Fruit fly (Drosophila melanogaster) whole organism, adult: ENCODE data around the gene CG42449.

Source experiments
- CG11617 ChIP-seq: fragments of 200-800 bp; sonication (Bioruptor generic); optimal IDR thresholded peaks from 2 replicates; lab custom pipeline; 2017; ENCODE audit warnings: mild to moderate bottlenecking, missing biosample characterization, missing genetic modification reagents, missing genetic modification characterization
- CG7045 ChIP-seq: fragments of 200-800 bp; sonication (Bioruptor generic); optimal IDR thresholded peaks from 2 replicates; lab custom pipeline; 2017; ENCODE audit warnings: missing biosample characterization, mild to moderate bottlenecking, missing genetic modification characterization
- Hr96 ChIP-seq: fragments of 200-800 bp; sonication (Bioruptor generic); optimal IDR thresholded peaks from 2 replicates; lab custom pipeline; 2016; ENCODE audit warnings: missing biosample characterization, missing genetic modification characterization
- Mnt ChIP-seq: fragments of 200-800 bp; sonication (Bioruptor generic); optimal IDR thresholded peaks from 2 replicates; lab custom pipeline; 2016; ENCODE audit warnings: missing biosample characterization, mild to moderate bottlenecking, missing genetic modification characterization
- bab1 ChIP-seq: fragments of 200-800 bp; sonication (Bioruptor generic); optimal IDR thresholded peaks from 3 replicates; lab custom pipeline; 2019; ENCODE audit warnings: missing biosample characterization, mild to moderate bottlenecking, missing genetic modification characterization, moderate library complexity

dm6 chrX:5648437-5648959, 34.5 kb upstream of the CG42449 start, which contains the start of gene OtopLa:
- TF ChIP-seq CG11617, result peak; percentile 5
- TF ChIP-seq Hr96 (GFP tag; lab: Kevin White, UChicago), result no peak
- peak; percentile 53 for TF ChIP-seq CG7045 (GFP tag; lab: Kevin White, UChicago)
- TF ChIP-seq Mnt (GFP tag; lab: Kevin White, UChicago), result no peak
- peak; percentile 15 for TF ChIP-seq bab1 (GFP tag; lab: Kevin White, UChicago)
